Fruit fly (Drosophila melanogaster): ENCODE measurements around the gene CG13989.

- TF ChIP-seq CG1620 (GFP tag; optimal IDR thresholded peaks at IDR 0.05) (no peak), cnc (optimal IDR thresholded peaks at IDR 0.05) (no peak), CG33017 (tag; optimal IDR thresholded peaks at IDR 0.05) (no peak)
These were observed 16.2 kb downstream of the CG13989 start for dm6 chr2L:6176408-6176807.

All from whole organism, adult.